Fruit fly (Drosophila melanogaster): ENCODE results near the gene Anp.

Anp gene

dm6 chr3R:30198793-30199192 lies 11.0 kb upstream of the Anp start (continued):
- TF ChIP-seq CG1647 (GFP tag; optimal IDR thresholded peaks at IDR 0.05) = peak; percentile 11
- TF ChIP-seq chn (GFP tag; optimal IDR thresholded peaks at IDR 0.05) = no peak
- peak; percentile 52 for TF ChIP-seq PHDP (tag; optimal IDR thresholded peaks at IDR 0.05)
- TF ChIP-seq CG2199 (GFP tag; IDR thresholded peaks at IDR 0.05) = no peak
- no peak for TF ChIP-seq dmrt99B (tag; optimal IDR thresholded peaks at IDR 0.05)
- peak; percentile 15 for TF ChIP-seq CG6683 (GFP tag; optimal IDR thresholded peaks at IDR 0.05)
- TF ChIP-seq tap (tag; optimal IDR thresholded peaks at IDR 0.05) = no peak
- no peak for TF ChIP-seq CG8290 (GFP tag; optimal IDR thresholded peaks at IDR 0.05)
- TF ChIP-seq CG8290 (tag; optimal IDR thresholded peaks at IDR 0.05) = peak in 1 of 2 experiments; percentile 65
- TF ChIP-seq Bgb (GFP tag; IDR thresholded peaks at IDR 0.05; ENCODE audit: partially characterized antibody) = no peak
- no peak for TF ChIP-seq btn (GFP tag; optimal IDR thresholded peaks at IDR 0.05)
- peak; percentile 46 for TF ChIP-seq ATbp (GFP tag; optimal IDR thresholded peaks at IDR 0.05)
- TF ChIP-seq CG9817 (tag; optimal IDR thresholded peaks at IDR 0.05) = no peak
- TF ChIP-seq E2f1 (GFP tag; IDR thresholded peaks at IDR 0.05) = no peak
- no peak for TF ChIP-seq CG16813 (GFP tag; IDR thresholded peaks at IDR 0.05; ENCODE audit: partially characterized antibody)
- no peak for TF ChIP-seq CG4820 (GFP tag; optimal IDR thresholded peaks at IDR 0.05)
- TF ChIP-seq Mad (GFP tag; optimal IDR thresholded peaks at IDR 0.05) = no peak
- TF ChIP-seq Tbp (GFP tag; optimal IDR thresholded peaks at IDR 0.05) = no peak
- no peak for TF ChIP-seq al (GFP tag; IDR thresholded peaks at IDR 0.05)
- TF ChIP-seq CG15011 (GFP tag; optimal IDR thresholded peaks at IDR 0.05) = no peak
- TF ChIP-seq MESR4 (GFP tag; optimal IDR thresholded peaks at IDR 0.05) = no peak
- no peak for TF ChIP-seq pita (GFP tag; optimal IDR thresholded peaks at IDR 0.05)
- TF ChIP-seq CG10565 (GFP tag; optimal IDR thresholded peaks at IDR 0.05) = no peak
- TF ChIP-seq danr (GFP tag; IDR thresholded peaks at IDR 0.05) = no peak
- TF ChIP-seq CG10431 (GFP tag; optimal IDR thresholded peaks at IDR 0.05) = peak; percentile 42
- TF ChIP-seq CG17385 (GFP tag; optimal IDR thresholded peaks at IDR 0.05) = no peak
- no peak for TF ChIP-seq CG7786 (GFP tag; optimal IDR thresholded peaks at IDR 0.05)
- TF ChIP-seq CG9876 (GFP tag; optimal IDR thresholded peaks at IDR 0.05) = no peak
- TF ChIP-seq CG2712 (tag; optimal IDR thresholded peaks at IDR 0.05) = no peak
- no peak for TF ChIP-seq Pdp1 (GFP tag; optimal IDR thresholded peaks at IDR 0.05)
- TF ChIP-seq CG16863 (GFP tag; optimal IDR thresholded peaks at IDR 0.05) = no peak
- TF ChIP-seq esg (GFP tag; conservative IDR thresholded peaks at IDR 0.05) = no peak
- no peak for TF ChIP-seq gce (GFP tag; IDR thresholded peaks at IDR 0.05)
- TF ChIP-seq stwl (tag; optimal IDR thresholded peaks at IDR 0.05) = no peak
- TF ChIP-seq az2 (GFP tag; optimal IDR thresholded peaks at IDR 0.05) = no peak
- no peak for TF ChIP-seq CG4282 (GFP tag; optimal IDR thresholded peaks at IDR 0.05)
- peak; percentile 19 for TF ChIP-seq CG12659 (GFP tag; optimal IDR thresholded peaks at IDR 0.05)
- TF ChIP-seq Dbx (GFP tag; IDR thresholded peaks at IDR 0.05) = 0 out of 3 replicates have a peak, but pooled peaks have one; percentile 37
- TF ChIP-seq gfzf (GFP tag; optimal IDR thresholded peaks at IDR 0.05) = no peak
- no peak for TF ChIP-seq aop (GFP tag; IDR thresholded peaks at IDR 0.05)
- TF ChIP-seq repo (GFP tag; optimal IDR thresholded peaks at IDR 0.05) = no peak
- no peak for TF ChIP-seq CG15479 (GFP tag; optimal IDR thresholded peaks at IDR 0.05)
- TF ChIP-seq bab2 (GFP tag; optimal IDR thresholded peaks at IDR 0.05) = no peak
- peak; percentile 51 for TF ChIP-seq Fer1 (GFP tag; optimal IDR thresholded peaks at IDR 0.05)
- peak; percentile 71 for TF ChIP-seq CG3281 (GFP tag; optimal IDR thresholded peaks at IDR 0.05)
- TF ChIP-seq insv (GFP tag; optimal IDR thresholded peaks at IDR 0.05) = no peak
- no peak for TF ChIP-seq wek (GFP tag; optimal IDR thresholded peaks at IDR 0.05)
- no peak for TF ChIP-seq gcm2 (GFP tag; optimal IDR thresholded peaks at IDR 0.05)
- no peak for TF ChIP-seq amos (GFP tag; IDR thresholded peaks at IDR 0.05; ENCODE audit: partially characterized antibody)
- no peak for TF ChIP-seq chif (GFP tag; optimal IDR thresholded peaks at IDR 0.05)
- 0 out of 2 replicates have a peak, but pooled peaks have one; percentile 10 for TF ChIP-seq ranshi (GFP tag; IDR thresholded peaks at IDR 0.05)
- no peak for TF ChIP-seq CG2202 (tag; optimal IDR thresholded peaks at IDR 0.05)
